Worm (Caenorhabditis elegans): ENCODE data around the gene Y43E12A.3.

DNA sequence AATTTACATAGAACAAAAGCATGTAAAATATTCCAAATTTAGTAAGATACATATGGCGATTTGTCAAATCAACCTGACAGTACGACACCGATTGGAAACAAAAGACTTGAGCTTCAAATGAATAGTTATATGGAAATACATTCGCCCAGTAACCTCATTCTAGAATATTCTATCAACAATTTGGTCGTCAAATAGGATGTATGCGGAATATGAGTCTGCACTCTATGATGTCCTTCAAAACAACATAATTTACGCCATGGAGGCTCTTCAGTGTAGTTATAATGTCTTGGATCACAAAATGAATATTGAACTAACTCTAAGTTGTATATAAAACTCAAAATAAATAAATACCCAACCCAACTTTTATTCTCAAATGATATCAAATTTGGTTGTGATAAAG, 39.0 kb downstream of the Y43E12A.3 start:
- TF ChIP-seq ref-2 (tag; optimal IDR thresholded peaks at IDR 0.05) (no peak), ceh-9 (tag; optimal IDR thresholded peaks at IDR 0.05) (no peak)

Data from whole organism, late embryonic.